Worm (Caenorhabditis elegans) whole organism, L2 larva: ENCODE results near the gene gtl-2.

Source experiments
- C34F6.9 ChIP-seq: fragments of 150-350 bp; optimal IDR thresholded peaks from 2 replicates; lab custom pipeline; 2014; ENCODE audit warnings: missing biosample characterization, missing genetic modification characterization
- F13H6.1 ChIP-seq: sonication (generic microtip); optimal IDR thresholded peaks from 2 replicates; lab custom pipeline; 2016; ENCODE audit warnings: missing genetic modification characterization, missing compliant biosample characterization
- R02D3.7 ChIP-seq: fragments of 150-350 bp; optimal IDR thresholded peaks from 2 replicates; lab custom pipeline; 2014; ENCODE audit warnings: missing biosample characterization, missing genetic modification characterization
- Y55F3AM.14 ChIP-seq: fragments of 200-800 bp; sonication (Bioruptor generic); optimal IDR thresholded peaks from 2 replicates; lab custom pipeline; 2018; ENCODE audit warnings: mild to moderate bottlenecking, missing genetic modification characterization, missing compliant biosample characterization
- ZK546.5 ChIP-seq: sonication (generic microtip); optimal IDR thresholded peaks from 2 replicates; lab custom pipeline; 2017; ENCODE audit warnings: missing biosample characterization, missing genetic modification characterization
- alr-1 ChIP-seq: fragments of 150-350 bp; optimal IDR thresholded peaks from 2 replicates; lab custom pipeline; 2014; ENCODE audit warnings: missing biosample characterization, missing genetic modification characterization
- aly-2 ChIP-seq: fragments of 150-350 bp; optimal IDR thresholded peaks from 2 replicates; lab custom pipeline; 2014; ENCODE audit warnings: missing biosample characterization, missing genetic modification characterization
- ama-1 ChIP-seq: fragments of 150-350 bp; optimal IDR thresholded peaks from 2 replicates; lab custom pipeline; 2018; ENCODE audit warnings: inconsistent platforms
- blmp-1 ChIP-seq: sonication (generic microtip); optimal IDR thresholded peaks from 2 replicates; lab custom pipeline; 2017; ENCODE audit warnings: missing genetic modification characterization, mild to moderate bottlenecking, missing compliant biosample characterization, antibody characterized with exemption, moderate library complexity; ENCODE audit not compliant: insufficient read depth
- ceh-16 ChIP-seq: fragments of 150-350 bp; optimal IDR thresholded peaks from 2 replicates; lab custom pipeline; 2014; ENCODE audit warnings: missing biosample characterization, missing genetic modification characterization
- ceh-82 ChIP-seq: fragments of 150-350 bp; optimal IDR thresholded peaks from 2 replicates; lab custom pipeline; 2014; ENCODE audit warnings: missing biosample characterization, missing genetic modification characterization
- crh-2 ChIP-seq: sonication (generic microtip); optimal IDR thresholded peaks from 2 replicates; lab custom pipeline; 2017; ENCODE audit warnings: missing biosample characterization, missing genetic modification characterization
- dmd-4 ChIP-seq: sonication (generic microtip); optimal IDR thresholded peaks from 2 replicates; lab custom pipeline; 2017; ENCODE audit warnings: missing biosample characterization, missing genetic modification characterization
- egl-27 ChIP-seq: sonication (generic microtip); optimal IDR thresholded peaks from 3 replicates; lab custom pipeline; 2017; ENCODE audit warnings: missing biosample characterization, missing genetic modification reagents, missing genetic modification characterization
- elt-1 ChIP-seq: fragments of 150-350 bp; optimal IDR thresholded peaks from 2 replicates; lab custom pipeline; 2014; ENCODE audit warnings: missing biosample characterization, missing genetic modification characterization
- elt-3 ChIP-seq: sonication (generic microtip); optimal IDR thresholded peaks from 2 replicates; lab custom pipeline; 2017; ENCODE audit warnings: missing biosample characterization, missing genetic modification characterization
- fos-1 ChIP-seq: fragments of 150-350 bp; optimal IDR thresholded peaks from 2 replicates; lab custom pipeline; 2014; ENCODE audit warnings: missing biosample characterization, missing genetic modification characterization
- gmeb-1 ChIP-seq: fragments of 150-350 bp; optimal IDR thresholded peaks from 2 replicates; lab custom pipeline; 2014; ENCODE audit warnings: missing biosample characterization, missing genetic modification characterization
- lin-11 ChIP-seq: fragments of 150-350 bp; sonication (generic microtip); optimal IDR thresholded peaks from 2 replicates; lab custom pipeline; 2014; ENCODE audit warnings: missing biosample characterization, missing genetic modification characterization, inconsistent platforms, mixed read lengths
- lin-13 ChIP-seq: fragments of 150-350 bp; optimal IDR thresholded peaks from 2 replicates; lab custom pipeline; 2014; ENCODE audit warnings: missing biosample characterization, missing genetic modification reagents, missing genetic modification characterization
- lin-39 ChIP-seq: fragments of 150-350 bp; optimal IDR thresholded peaks from 2 replicates; lab custom pipeline; 2014; ENCODE audit warnings: missing biosample characterization, missing genetic modification reagents, missing genetic modification characterization
- lsy-2 ChIP-seq, 2 experiments: fragments of 150-350 bp in 1 of 2; sonication (generic microtip) in 1 of 2; optimal IDR thresholded peaks; 2 replicates each; lab custom pipeline; 2014 to 2017; ENCODE audit warnings: missing biosample characterization in 2 of 2, missing genetic modification characterization in 2 of 2
- mab-5 ChIP-seq: fragments of 150-350 bp; optimal IDR thresholded peaks from 2 replicates; lab custom pipeline; 2014; ENCODE audit warnings: missing biosample characterization, missing genetic modification characterization
- mbf-1 ChIP-seq: sonication (generic microtip); optimal IDR thresholded peaks from 2 replicates; lab custom pipeline; 2017; ENCODE audit warnings: missing biosample characterization, missing genetic modification characterization
- mdl-1 ChIP-seq, 2 experiments: fragments of 150-350 bp in 1 of 2; sonication (generic microtip) in 1 of 2; optimal IDR thresholded peaks; 2 replicates each; lab custom pipeline; 2017; ENCODE audit warnings: missing biosample characterization in 2 of 2, missing genetic modification characterization in 2 of 2
- nhr-10 ChIP-seq: sonication (generic microtip); optimal IDR thresholded peaks from 2 replicates; lab custom pipeline; 2017; ENCODE audit warnings: missing biosample characterization, missing genetic modification characterization
- nhr-11 ChIP-seq: fragments of 150-350 bp; optimal IDR thresholded peaks from 2 replicates; lab custom pipeline; 2014; ENCODE audit warnings: missing biosample characterization, missing genetic modification characterization
- nhr-12 ChIP-seq: fragments of 150-350 bp; optimal IDR thresholded peaks from 2 replicates; lab custom pipeline; 2014; ENCODE audit warnings: missing biosample characterization, missing genetic modification characterization
- nhr-129 ChIP-seq: fragments of 150-350 bp; optimal IDR thresholded peaks from 2 replicates; lab custom pipeline; 2014; ENCODE audit warnings: missing biosample characterization, missing genetic modification characterization
- nhr-21 ChIP-seq: fragments of 150-350 bp; optimal IDR thresholded peaks from 2 replicates; lab custom pipeline; 2014; ENCODE audit warnings: missing biosample characterization, missing genetic modification characterization
- nhr-23 ChIP-seq: fragments of 150-350 bp; optimal IDR thresholded peaks from 2 replicates; lab custom pipeline; 2014; ENCODE audit warnings: missing biosample characterization, missing genetic modification reagents, missing genetic modification characterization
- nhr-237 ChIP-seq: fragments of 150-350 bp; optimal IDR thresholded peaks from 2 replicates; lab custom pipeline; 2014; ENCODE audit warnings: missing biosample characterization, missing genetic modification characterization
- nhr-25 ChIP-seq: fragments of 150-350 bp; sonication (generic microtip); optimal IDR thresholded peaks from 3 replicates; lab custom pipeline; 2014; ENCODE audit warnings: missing biosample characterization, missing genetic modification characterization
- nhr-6 ChIP-seq: fragments of 150-350 bp; optimal IDR thresholded peaks from 2 replicates; lab custom pipeline; 2014; ENCODE audit warnings: missing biosample characterization, missing genetic modification characterization
- nhr-77 ChIP-seq: fragments of 150-350 bp; optimal IDR thresholded peaks from 2 replicates; lab custom pipeline; 2014; ENCODE audit warnings: missing biosample characterization, missing genetic modification characterization
- peb-1 ChIP-seq: fragments of 150-350 bp; optimal IDR thresholded peaks from 2 replicates; lab custom pipeline; 2014; ENCODE audit warnings: missing biosample characterization, missing genetic modification characterization
- sem-4 ChIP-seq: fragments of 150-350 bp; optimal IDR thresholded peaks from 2 replicates; lab custom pipeline; 2014; ENCODE audit warnings: missing biosample characterization, missing genetic modification reagents, missing genetic modification characterization
- skn-1 ChIP-seq: sonication (generic microtip); optimal IDR thresholded peaks from 2 replicates; lab custom pipeline; 2017; ENCODE audit warnings: missing biosample characterization, missing genetic modification characterization
- sma-3 ChIP-seq: sonication (generic microtip); optimal IDR thresholded peaks from 2 replicates; lab custom pipeline; 2016; ENCODE audit warnings: missing genetic modification reagents, missing genetic modification characterization, missing compliant biosample characterization
- sma-9 ChIP-seq, 2 experiments: fragments of 150-350 bp in 1 of 2; sonication (generic microtip) in 1 of 2; optimal IDR thresholded peaks; 2 replicates each; lab custom pipeline; 2014 to 2016; ENCODE audit warnings: missing genetic modification characterization in 2 of 2, mild to moderate bottlenecking in 1 of 2, missing biosample characterization in 1 of 2, missing compliant biosample characterization in 1 of 2, missing genetic modification reagents in 1 of 2, moderate library complexity in 1 of 2
- snpc-4 ChIP-seq: fragments of 150-350 bp; optimal IDR thresholded peaks from 2 replicates; lab custom pipeline; 2014; ENCODE audit warnings: missing biosample characterization, missing genetic modification characterization
- unc-39 ChIP-seq: fragments of 150-350 bp; optimal IDR thresholded peaks from 2 replicates; lab custom pipeline; 2014; ENCODE audit warnings: missing biosample characterization, missing genetic modification characterization
- unc-55 ChIP-seq: fragments of 150-350 bp; sonication (generic microtip); optimal IDR thresholded peaks from 3 replicates; lab custom pipeline; 2014; ENCODE audit warnings: missing biosample characterization, missing genetic modification reagents, missing genetic modification characterization
- unc-62 ChIP-seq: fragments of 150-350 bp; optimal IDR thresholded peaks from 2 replicates; lab custom pipeline; 2014; ENCODE audit warnings: missing biosample characterization, missing genetic modification reagents, missing genetic modification characterization
- zag-1 ChIP-seq: fragments of 150-350 bp; optimal IDR thresholded peaks from 2 replicates; lab custom pipeline; 2014; ENCODE audit warnings: missing biosample characterization, missing genetic modification characterization
- ztf-1 ChIP-seq: fragments of 200-800 bp; sonication (Bioruptor generic); conservative IDR thresholded peaks from 2 replicates; pipeline ENCODE4 v1.3.6; 2022; ENCODE audit warnings: missing genetic modification characterization, missing compliant biosample characterization
- ztf-11 ChIP-seq: sonication (generic microtip); optimal IDR thresholded peaks from 2 replicates; lab custom pipeline; 2017; ENCODE audit warnings: missing biosample characterization, missing genetic modification characterization
- ztf-4 ChIP-seq: fragments of 150-350 bp; optimal IDR thresholded peaks from 2 replicates; lab custom pipeline; 2014; ENCODE audit warnings: missing biosample characterization, missing genetic modification characterization

The gtl-2 gene

ce11 chrIV:11314885-11315284 is 41.6 kb downstream of the gtl-2 start, which contains the start of the genes B0035.3, B0035.22 and pfd-4:
TSS of gene B0035.3 (minus strand) at chrIV:11314998.
TSS of gene B0035.22 (plus strand) at chrIV:11315153.
TSS of gene pfd-4 (plus strand) at chrIV:11315207.
- TF ChIP-seq ztf-11 (tag; lab: Kevin White, UChicago) = no peak
- no peak for TF ChIP-seq egl-27 (tag; lab: Kevin White, UChicago)
- no peak for TF ChIP-seq nhr-237 (tag; lab: Kevin White, UChicago)
- TF ChIP-seq nhr-10 (tag; lab: Kevin White, UChicago) = no peak
- no peak for TF ChIP-seq mbf-1 (tag; lab: Kevin White, UChicago)
- no peak for TF ChIP-seq lin-39 (tag; lab: Kevin White, UChicago)
- TF ChIP-seq mdl-1 (tag; optimal IDR thresholded peaks at IDR 0.05; lab: Kevin White, UChicago) = no peak
- TF ChIP-seq aly-2 = no peak
- TF ChIP-seq F13H6.1 (tag; lab: Kevin White, UChicago) = peak; percentile 50
- no peak for TF ChIP-seq peb-1 (tag; lab: Kevin White, UChicago)
- TF ChIP-seq Y55F3AM.14 (GFP tag; lab: Kevin White, UChicago) = no peak
- TF ChIP-seq elt-1 = no peak
- TF ChIP-seq nhr-21 (tag; lab: Kevin White, UChicago) = no peak
- TF ChIP-seq unc-39 (tag; lab: Kevin White, UChicago) = no peak
- no peak for TF ChIP-seq ceh-82 (tag; lab: Kevin White, UChicago)
- no peak for TF ChIP-seq nhr-6 (tag; lab: Kevin White, UChicago)
- TF ChIP-seq fos-1 = no peak
- TF ChIP-seq gmeb-1 (tag; lab: Kevin White, UChicago) = peak; percentile 38
- no peak for TF ChIP-seq ztf-1 (GFP tag; lab: Robert Waterston, UW)
- TF ChIP-seq nhr-129 (tag; lab: Kevin White, UChicago) = no peak
- peak; percentile 1 to 79 for TF ChIP-seq lsy-2 (tag; optimal IDR thresholded peaks at IDR 0.05; lab: Kevin White, UChicago)
- no peak for TF ChIP-seq snpc-4 (tag; lab: Kevin White, UChicago)
- TF ChIP-seq ama-1 (lab: Kevin White, UChicago) = no peak
- no peak for TF ChIP-seq lin-11 (tag; lab: Kevin White, UChicago)
- TF ChIP-seq mab-5 (tag; lab: Kevin White, UChicago) = no peak
- no peak for TF ChIP-seq unc-62 (GFP tag; lab: Kevin White, UChicago)
- no peak for TF ChIP-seq ztf-4 (tag; lab: Kevin White, UChicago)
- TF ChIP-seq nhr-25 = no peak
- TF ChIP-seq nhr-12 (tag; lab: Kevin White, UChicago) = no peak
- TF ChIP-seq elt-3 (tag; lab: Kevin White, UChicago) = no peak
- peak; percentile 53 for TF ChIP-seq sma-3 (GFP tag; lab: Kevin White, UChicago)
- no peak for TF ChIP-seq ceh-16 (tag; lab: Kevin White, UChicago)
- no peak for TF ChIP-seq nhr-11 (tag; lab: Kevin White, UChicago)
- TF ChIP-seq alr-1 (tag; lab: Kevin White, UChicago) = no peak
- no peak for TF ChIP-seq blmp-1 (tag; lab: Kevin White, UChicago)
- TF ChIP-seq C34F6.9 (tag; lab: Kevin White, UChicago) = peak; percentile 73
- TF ChIP-seq crh-2 (tag; lab: Kevin White, UChicago) = peak; percentile 72
- TF ChIP-seq unc-55 (GFP tag; lab: Kevin White, UChicago) = peak; percentile 76
- no peak for TF ChIP-seq R02D3.7 (tag; lab: Kevin White, UChicago)
- peak; percentile 36 for TF ChIP-seq lin-13 (GFP tag; lab: Kevin White, UChicago)
- no peak for TF ChIP-seq skn-1 (tag; lab: Kevin White, UChicago)
- TF ChIP-seq nhr-23 (tag; lab: Kevin White, UChicago) = no peak
- TF ChIP-seq sma-9 (GFP tag; optimal IDR thresholded peaks at IDR 0.05; lab: Kevin White, UChicago) = peak; percentile 66
- no peak for TF ChIP-seq sma-9 (tag; optimal IDR thresholded peaks at IDR 0.05; lab: Kevin White, UChicago)
- TF ChIP-seq ZK546.5 (tag; lab: Kevin White, UChicago) = no peak
- peak; percentile 53 for TF ChIP-seq sem-4 (tag; lab: Kevin White, UChicago)
- TF ChIP-seq nhr-77 (tag; lab: Kevin White, UChicago) = no peak
- TF ChIP-seq dmd-4 (tag; lab: Kevin White, UChicago) = no peak
- TF ChIP-seq zag-1 = no peak
- TF ChIP-seq, all 48 proteins: peak for 10
